Fruit fly (Drosophila melanogaster): ENCODE data around the gene bru1.
A peak's percentile ranks its signal among the peaks of the same experiment; 100 is the strongest.

The bru1 gene

dm6 chr2L:12314838-12315237, 140.0 kb downstream of the bru1 start (continued):
- TF ChIP-seq CG1602 (GFP tag; optimal IDR thresholded peaks at IDR 0.05): no peak
- TF ChIP-seq HLHmδ (GFP tag; optimal IDR thresholded peaks at IDR 0.05): no peak
- no peak for TF ChIP-seq insv (GFP tag; optimal IDR thresholded peaks at IDR 0.05)
- no peak for TF ChIP-seq CG6175 (GFP tag; IDR thresholded peaks at IDR 0.05)
- no peak for TF ChIP-seq ATbp (GFP tag; optimal IDR thresholded peaks at IDR 0.05)
- TF ChIP-seq ac (GFP tag; optimal IDR thresholded peaks at IDR 0.05): no peak
- no peak for TF ChIP-seq CkIIα-i1 (GFP tag; IDR thresholded peaks at IDR 0.05)
- TF ChIP-seq D (optimal IDR thresholded peaks at IDR 0.05): no peak
- no peak for TF ChIP-seq D (GFP tag; optimal IDR thresholded peaks at IDR 0.05)
- TF ChIP-seq Gsc (GFP tag; IDR thresholded peaks at IDR 0.05): no peak
- no peak for TF ChIP-seq NC2α (GFP tag; optimal IDR thresholded peaks at IDR 0.05)
- TF ChIP-seq CG1603 (tag; optimal IDR thresholded peaks at IDR 0.05): peak; percentile 22
- no peak for TF ChIP-seq CG42726 (GFP tag; IDR thresholded peaks at IDR 0.05; ENCODE audit: partially characterized antibody)
- TF ChIP-seq amos (GFP tag; IDR thresholded peaks at IDR 0.05; ENCODE audit: partially characterized antibody): no peak
- TF ChIP-seq hth (optimal IDR thresholded peaks at IDR 0.05): no peak
- no peak for TF ChIP-seq CG7839 (tag; optimal IDR thresholded peaks at IDR 0.05)
- TF ChIP-seq Tbp (GFP tag; optimal IDR thresholded peaks at IDR 0.05): no peak
- no peak for TF ChIP-seq CG3838 (GFP tag; optimal IDR thresholded peaks at IDR 0.05)
- no peak for TF ChIP-seq p53 (GFP tag; optimal IDR thresholded peaks at IDR 0.05)
- TF ChIP-seq slp2 (GFP tag; optimal IDR thresholded peaks at IDR 0.05): no peak
- no peak for TF ChIP-seq CTCF (GFP tag; optimal IDR thresholded peaks at IDR 0.05)
- TF ChIP-seq CG8359 (GFP tag; optimal IDR thresholded peaks at IDR 0.05; ENCODE audit: borderline replicate concordance): no peak
- no peak for TF ChIP-seq sug (tag; optimal IDR thresholded peaks at IDR 0.05)
- no peak for TF ChIP-seq ERR (GFP tag; optimal IDR thresholded peaks at IDR 0.05)
- no peak for TF ChIP-seq nom (GFP tag; optimal IDR thresholded peaks at IDR 0.05)
- TF ChIP-seq esg (GFP tag; conservative IDR thresholded peaks at IDR 0.05): no peak
- no peak for TF ChIP-seq bbx (GFP tag; IDR thresholded peaks at IDR 0.05; ENCODE audit: partially characterized antibody)
- TF ChIP-seq luna (GFP tag; optimal IDR thresholded peaks at IDR 0.05): no peak
- TF ChIP-seq CG13624 (GFP tag; optimal IDR thresholded peaks at IDR 0.05): no peak
- TF ChIP-seq pb (GFP tag; optimal IDR thresholded peaks at IDR 0.05): no peak
- no peak for TF ChIP-seq fd96Cb (tag; optimal IDR thresholded peaks at IDR 0.05)
- no peak for TF ChIP-seq CG33557 (GFP tag; optimal IDR thresholded peaks at IDR 0.05)
- no peak for TF ChIP-seq CG3726 (GFP tag; IDR thresholded peaks at IDR 0.05)
- no peak for TF ChIP-seq CG7271 (tag; optimal IDR thresholded peaks at IDR 0.05)
- 0 out of 2 replicates have a peak, but pooled peaks have one; percentile 32 for TF ChIP-seq HLH3B (GFP tag; IDR thresholded peaks at IDR 0.05)
- TF ChIP-seq zf30C (GFP tag; optimal IDR thresholded peaks at IDR 0.05): no peak
- TF ChIP-seq CG9215 (GFP tag; IDR thresholded peaks at IDR 0.05): no peak
- no peak for TF ChIP-seq Dbx (GFP tag; IDR thresholded peaks at IDR 0.05)
- no peak for TF ChIP-seq CG32772 (GFP tag; IDR thresholded peaks at IDR 0.05)
- no peak for TF ChIP-seq CG10654 (GFP tag; optimal IDR thresholded peaks at IDR 0.05)
- no peak for TF ChIP-seq inv (GFP tag; IDR thresholded peaks at IDR 0.05; ENCODE audit: partially characterized antibody)
- TF ChIP-seq CG13287 (GFP tag; IDR thresholded peaks at IDR 0.05; ENCODE audit: partially characterized antibody): no peak
- no peak for TF ChIP-seq CG5245 (GFP tag; optimal IDR thresholded peaks at IDR 0.05)
- no peak for TF ChIP-seq CG2678 (tag; optimal IDR thresholded peaks at IDR 0.05)
- no peak for TF ChIP-seq br (optimal IDR thresholded peaks at IDR 0.05)
- no peak for TF ChIP-seq cato (GFP tag; optimal IDR thresholded peaks at IDR 0.05; ENCODE audit: borderline replicate concordance)
- 0 out of 3 replicates have a peak, but pooled peaks have one; percentile 24 for TF ChIP-seq Mrtf (GFP tag; IDR thresholded peaks at IDR 0.05)
- no peak for TF ChIP-seq tna (GFP tag; IDR thresholded peaks at IDR 0.05; ENCODE audit: partially characterized antibody)
- no peak for TF ChIP-seq BtbVII (GFP tag; optimal IDR thresholded peaks at IDR 0.05)
- no peak for TF ChIP-seq Side (GFP tag; optimal IDR thresholded peaks at IDR 0.05)
- no peak for TF ChIP-seq CG13123 (GFP tag; optimal IDR thresholded peaks at IDR 0.05)
- no peak for TF ChIP-seq exex (tag; optimal IDR thresholded peaks at IDR 0.05)
- no peak for TF ChIP-seq dm (GFP tag; optimal IDR thresholded peaks at IDR 0.05)

All from whole organism, embryonic.